Worm (Caenorhabditis elegans): ENCODE data around the gene ncl-1.
A peak's percentile ranks its signal among the peaks of the same experiment; 100 is the strongest.

ncl-1 gene

ce11 chrIII:7730331-7730730 is 10.8 kb downstream of the ncl-1 start (continued):
- TF ChIP-seq nhr-42 (GFP tag; IDR thresholded peaks at IDR 0.05), result no peak
- TF ChIP-seq nhr-6 (tag; optimal IDR thresholded peaks at IDR 0.05), result no peak
- TF ChIP-seq egl-27 (tag; optimal IDR thresholded peaks at IDR 0.05), result no peak
- peak; percentile 88 for TF ChIP-seq nhr-28 (tag; optimal IDR thresholded peaks at IDR 0.05)
- TF ChIP-seq cey-2 (tag; optimal IDR thresholded peaks at IDR 0.05; ENCODE audit: borderline replicate concordance, insufficient read depth), result no peak
- TF ChIP-seq unc-39 (tag; optimal IDR thresholded peaks at IDR 0.05), result no peak
- TF ChIP-seq vab-7 (GFP tag; IDR thresholded peaks at IDR 0.05), result no peak
- TF ChIP-seq mdt-29 (GFP tag; IDR thresholded peaks at IDR 0.05), result no peak
- TF ChIP-seq dmd-6 (GFP tag; IDR thresholded peaks at IDR 0.05), result peak; percentile 75
- TF ChIP-seq daf-19 (GFP tag; conservative IDR thresholded peaks at IDR 0.05), result no peak
- TF ChIP-seq hlh-11 (tag; optimal IDR thresholded peaks at IDR 0.05), result peak; percentile 74
- peak; percentile 17; the same call in 1 of the 2 replicates for TF ChIP-seq hmg-1.1 (GFP tag; IDR thresholded peaks at IDR 0.05)
- no peak for TF ChIP-seq T26A8.4 (GFP tag; IDR thresholded peaks at IDR 0.05)
- no peak for TF ChIP-seq zip-11 (GFP tag; IDR thresholded peaks at IDR 0.05)
- TF ChIP-seq dmd-9 (GFP tag; IDR thresholded peaks at IDR 0.05), result no peak
- TF ChIP-seq nhr-102 (tag; optimal IDR thresholded peaks at IDR 0.05), result no peak
- TF ChIP-seq spr-1 (tag; optimal IDR thresholded peaks at IDR 0.05), result no peak
- TF ChIP-seq ces-1 (GFP tag; optimal IDR thresholded peaks at IDR 0.05), result no peak
- no peak for TF ChIP-seq ceh-44 (GFP tag; IDR thresholded peaks at IDR 0.05)
- no peak for TF ChIP-seq F37D6.2 (tag; optimal IDR thresholded peaks at IDR 0.05)
- TF ChIP-seq ztf-7 (tag; optimal IDR thresholded peaks at IDR 0.05), result no peak
- TF ChIP-seq snpc-1.2 (GFP tag; IDR thresholded peaks at IDR 0.05), result no peak
- 0 out of 4 replicates have a peak, but pooled peaks of 1 of the 2 experiments have one; percentile 27 for TF ChIP-seq madf-5 (GFP tag; IDR thresholded peaks at IDR 0.05)
- TF ChIP-seq daf-8 (GFP tag; IDR thresholded peaks at IDR 0.05), result no peak
- no peak for TF ChIP-seq Y48G9A.11 (GFP tag; IDR thresholded peaks at IDR 0.05)
- TF ChIP-seq ceh-62 (tag; optimal IDR thresholded peaks at IDR 0.05), result no peak
- no peak for TF ChIP-seq daf-16 (GFP tag; optimal IDR thresholded peaks at IDR 0.05)
- TF ChIP-seq daf-16 (tag; optimal IDR thresholded peaks at IDR 0.05), result peak; percentile 75
- no peak for TF ChIP-seq zip-2 (tag; optimal IDR thresholded peaks at IDR 0.05)
- no peak for TF ChIP-seq lim-7 (GFP tag; IDR thresholded peaks at IDR 0.05)
- TF ChIP-seq lin-1 (GFP tag; IDR thresholded peaks at IDR 0.05), result no peak
- no peak for TF ChIP-seq nhr-10 (tag; optimal IDR thresholded peaks at IDR 0.05)
- no peak for TF ChIP-seq ZK337.2 (GFP tag; IDR thresholded peaks at IDR 0.05)
- TF ChIP-seq mep-1 (tag; optimal IDR thresholded peaks at IDR 0.05), result no peak
- TF ChIP-seq ama-1 (optimal IDR thresholded peaks at IDR 0.05), result no peak
- no peak for TF ChIP-seq rbr-2 (tag; optimal IDR thresholded peaks at IDR 0.05)
- TF ChIP-seq ceh-82 (tag; optimal IDR thresholded peaks at IDR 0.05), result no peak
- TF ChIP-seq tra-1 (GFP tag; IDR thresholded peaks at IDR 0.05), result peak; percentile 44; the same call in 1 of the 2 replicates
- no peak for TF ChIP-seq unc-130 (GFP tag; optimal IDR thresholded peaks at IDR 0.05)
- TF ChIP-seq F49E8.2 (tag; optimal IDR thresholded peaks at IDR 0.05; ENCODE audit: borderline replicate concordance), result no peak
- TF ChIP-seq lir-3 (tag; optimal IDR thresholded peaks at IDR 0.05), result no peak
- no peak for TF ChIP-seq lin-15B (tag; optimal IDR thresholded peaks at IDR 0.05)
- peak; percentile 5 for TF ChIP-seq nhr-77 (tag; optimal IDR thresholded peaks at IDR 0.05)
- TF ChIP-seq F26F4.8 (GFP tag; conservative IDR thresholded peaks at IDR 0.05), result no peak
- no peak for TF ChIP-seq fkh-10 (GFP tag; optimal IDR thresholded peaks at IDR 0.05)

- TF ChIP-seq dve-1 (tag; optimal IDR thresholded peaks at IDR 0.05; ENCODE audit: insufficient read depth) (no peak), egl-43 (GFP tag; IDR thresholded peaks at IDR 0.05) (0 out of 2 replicates have a peak, but pooled peaks have one; percentile 21), dmd-9 (GFP tag; IDR thresholded peaks at IDR 0.05) (no peak), aha-1 (tag) (peak; percentile 36)
These were observed 11.6 kb downstream of the ncl-1 start for ce11 chrIII:7731085-7731484.

Data from whole organism, L4 larva.